Fruit fly (Drosophila melanogaster) whole organism, embryonic: ENCODE measurements around the gene CG43121.

Experiments
- CG9437 ChIP-seq: fragments of 200-800 bp; sonication (Bioruptor generic); optimal IDR thresholded peaks from 2 replicates; lab custom pipeline; 2018; ENCODE audit warnings: missing biosample characterization, mild to moderate bottlenecking, missing genetic modification characterization
- Side ChIP-seq: fragments of 200-800 bp; sonication (Bioruptor generic); optimal IDR thresholded peaks from 2 replicates; lab custom pipeline; 2016; ENCODE audit warnings: missing biosample characterization, missing genetic modification characterization
- usp ChIP-seq: fragments of >200 bp; optimal IDR thresholded peaks from 2 replicates; lab custom pipeline; 2017; ENCODE audit warnings: missing biosample characterization, missing genetic modification characterization

DNA sequence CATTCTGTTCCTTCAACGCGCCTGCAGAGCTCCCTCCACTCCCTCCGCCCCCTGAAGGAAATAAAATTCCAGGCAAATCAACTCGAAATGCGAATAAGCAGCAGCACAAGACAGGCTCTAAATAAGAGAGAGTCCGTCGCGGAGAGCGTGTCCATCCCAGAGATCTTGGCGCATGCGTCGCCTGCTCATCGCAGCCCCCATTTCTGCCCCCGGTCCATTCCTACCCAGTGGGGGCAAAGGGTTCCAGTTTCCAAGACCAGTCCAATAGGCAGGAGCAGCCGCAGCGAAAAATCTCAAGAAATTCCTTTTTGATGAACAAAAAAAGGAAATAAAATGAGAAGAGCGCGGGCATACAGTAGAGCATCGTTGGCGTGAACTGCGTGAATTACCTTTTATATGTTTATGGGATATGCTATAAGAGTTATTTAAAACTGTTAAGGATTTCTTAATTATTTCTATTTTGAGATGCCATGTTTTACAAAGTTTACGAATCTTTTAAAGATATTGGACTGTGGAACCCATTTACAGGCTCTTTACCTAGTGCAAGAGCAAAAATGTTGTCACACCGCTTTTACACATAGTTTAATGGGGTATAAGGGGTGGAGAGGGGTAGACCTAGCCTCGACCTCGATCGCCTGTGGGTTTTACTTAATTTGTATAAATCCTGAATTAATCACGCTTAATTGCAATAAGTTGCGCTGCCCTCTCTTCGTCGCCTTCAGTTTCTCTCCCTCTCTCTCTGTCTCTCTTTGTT, 38.0 kb downstream of the CG43121 start:
- TF ChIP-seq Side (GFP tag; lab: Kevin White, UChicago) (peak; percentile 6), CG9437 (no peak), usp (no peak)
